Fruit fly (Drosophila melanogaster) Kc167 (cell line): ENCODE data around the gene Pdzd8.

ENCODE experiments used
- insv ChIP-seq: fragments of >200 bp; optimal IDR thresholded peaks from 3 replicates; lab custom pipeline; 2018; ENCODE audit warnings: missing external identifiers
- psq ChIP-seq: fragments of >200 bp; optimal IDR thresholded peaks from 2 replicates; lab custom pipeline; 2017; ENCODE audit warnings: missing external identifiers

- TF ChIP-seq psq (lab: Kevin White, UChicago) (no peak), insv (lab: Kevin White, UChicago) (no peak)
These were observed 6.1 kb downstream of the Pdzd8 start, which contains the start of gene Sclp for dm6 chrX:11924562-11924961.
